Worm (Caenorhabditis elegans) whole organism, late embryonic: Measurements from ENCODE around the gene mtrr-1.

Experiments
- dmd-4 ChIP-seq: sonication (generic microtip); optimal IDR thresholded peaks from 2 replicates; lab custom pipeline; 2016; ENCODE audit warnings: borderline replicate concordance, missing genetic modification characterization, missing compliant biosample characterization
- nhr-11 ChIP-seq: fragments of 150-350 bp; optimal IDR thresholded peaks from 2 replicates; lab custom pipeline; 2014; ENCODE audit warnings: missing biosample characterization, missing genetic modification characterization

DNA sequence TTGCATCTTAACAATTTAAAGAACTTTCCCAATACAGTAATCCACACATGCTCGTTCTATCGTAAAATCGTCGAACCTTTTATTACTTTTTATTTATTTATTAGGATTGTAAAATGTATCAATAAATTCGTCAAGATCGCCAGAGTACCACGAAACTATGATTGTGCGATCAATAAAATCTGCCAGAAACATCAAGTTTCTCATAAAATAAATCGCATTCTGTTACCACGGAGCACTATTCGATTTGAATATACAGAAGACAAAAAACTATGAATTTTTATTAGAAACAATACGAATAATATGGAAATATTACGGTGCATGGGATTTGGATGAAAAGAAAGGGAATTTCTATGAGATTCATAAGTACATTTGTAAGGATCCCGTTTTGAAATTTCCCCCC is 19.0 kb upstream of the mtrr-1 start, which contains the start of gene C01G6.2:
- TF ChIP-seq dmd-4 (tag; lab: Kevin White, UChicago) (no peak), nhr-11 (no peak)
